Fruit fly (Drosophila melanogaster) whole organism, adult: ENCODE results near the gene Nepl12.

Experiments used
- CG12768 ChIP-seq: fragments of 200-800 bp; sonication (Bioruptor generic); optimal IDR thresholded peaks from 2 replicates; lab custom pipeline; 2017; ENCODE audit warnings: missing biosample characterization, missing genetic modification characterization, mild to moderate bottlenecking, moderate library complexity, missing genetic modification reagents
- CG14711 ChIP-seq: fragments of 200-800 bp; sonication (Bioruptor generic); optimal IDR thresholded peaks from 2 replicates; lab custom pipeline; 2018; ENCODE audit warnings: missing biosample characterization, mild to moderate bottlenecking, missing genetic modification characterization, moderate library complexity
- CG1620 ChIP-seq: fragments of 200-800 bp; sonication (Bioruptor generic); optimal IDR thresholded peaks from 2 replicates; lab custom pipeline; 2016; ENCODE audit warnings: missing biosample characterization, missing genetic modification characterization
- CG33017 ChIP-seq: fragments of 200-800 bp; sonication (Bioruptor generic); optimal IDR thresholded peaks from 2 replicates; lab custom pipeline; 2018; ENCODE audit warnings: missing biosample characterization, mild to moderate bottlenecking, missing genetic modification characterization, moderate library complexity
- CG5204 ChIP-seq: fragments of 200-800 bp; sonication (Bioruptor generic); optimal IDR thresholded peaks from 2 replicates; lab custom pipeline; 2016; ENCODE audit warnings: missing biosample characterization, missing genetic modification characterization
- CG7101 ChIP-seq: fragments of 200-800 bp; sonication (Bioruptor generic); optimal IDR thresholded peaks from 2 replicates; lab custom pipeline; 2018; ENCODE audit warnings: missing biosample characterization, mild to moderate bottlenecking, missing genetic modification characterization, moderate library complexity
- Hr96 ChIP-seq: fragments of 200-800 bp; sonication (Bioruptor generic); optimal IDR thresholded peaks from 2 replicates; lab custom pipeline; 2016; ENCODE audit warnings: missing biosample characterization, missing genetic modification characterization
- Mnt ChIP-seq: fragments of 200-800 bp; sonication (Bioruptor generic); optimal IDR thresholded peaks from 2 replicates; lab custom pipeline; 2016; ENCODE audit warnings: missing biosample characterization, mild to moderate bottlenecking, missing genetic modification characterization
- cic ChIP-seq: fragments of 200-800 bp; sonication (Bioruptor generic); optimal IDR thresholded peaks from 2 replicates; lab custom pipeline; 2017; ENCODE audit warnings: missing biosample characterization, mild to moderate bottlenecking, missing genetic modification characterization, moderate library complexity
- pad ChIP-seq: fragments of 200-800 bp; sonication (Bioruptor generic); optimal IDR thresholded peaks from 3 replicates; lab custom pipeline; 2017; ENCODE audit warnings: missing biosample characterization, missing genetic modification characterization, mild to moderate bottlenecking, moderate library complexity, missing genetic modification reagents

DNA sequence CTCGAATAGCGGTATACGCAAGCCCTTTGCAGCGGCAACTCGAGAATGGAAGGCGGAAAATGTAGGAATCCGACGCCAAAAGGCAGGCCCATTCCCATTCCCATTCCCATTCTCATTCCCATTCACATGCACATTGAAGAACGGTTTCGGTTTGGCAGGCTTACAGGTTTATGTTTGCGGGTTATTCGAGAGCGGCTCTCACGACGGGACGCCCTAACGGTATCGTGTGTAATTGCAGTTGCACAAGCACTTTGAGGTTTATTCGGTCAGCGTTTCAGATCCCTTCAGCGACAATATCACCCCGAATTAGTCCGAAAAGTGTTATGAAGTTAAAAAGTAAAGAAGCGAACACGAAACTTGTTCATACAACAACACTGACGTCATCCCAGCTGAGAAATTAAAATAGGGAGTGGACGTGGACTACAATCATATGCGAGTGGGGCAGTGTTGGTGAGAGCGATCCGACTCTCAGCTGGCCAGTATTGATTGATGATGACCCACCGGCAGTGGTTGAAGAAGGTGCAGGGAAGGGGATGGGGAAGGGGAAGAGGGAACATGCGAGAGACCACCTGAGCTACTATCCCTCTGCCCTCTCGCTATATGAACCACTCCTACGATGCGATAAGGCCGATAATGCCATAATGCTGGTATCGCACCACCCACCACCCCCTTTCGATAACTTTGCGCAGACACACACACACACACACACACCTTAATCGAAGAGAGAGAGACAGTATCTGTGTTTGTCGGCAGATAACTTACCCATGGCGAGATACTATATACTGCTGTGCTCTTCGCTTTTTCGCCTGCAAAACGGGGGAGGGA is 29.1 kb downstream of the Nepl12 start:
- TF ChIP-seq CG12768 (GFP tag; lab: Kevin White, UChicago) (peak; percentile 52), CG14711 (tag; lab: Kevin White, UChicago) (no peak), pad (peak; percentile 91), CG1620 (GFP tag; lab: Kevin White, UChicago) (no peak), Hr96 (GFP tag; lab: Kevin White, UChicago) (peak; percentile 37), cic (peak; percentile 97), Mnt (GFP tag; lab: Kevin White, UChicago) (peak; percentile 64), CG7101 (tag; lab: Kevin White, UChicago) (peak; percentile 10), CG33017 (tag; lab: Kevin White, UChicago) (no peak), CG5204 (GFP tag; lab: Kevin White, UChicago) (no peak)
